Fruit fly (Drosophila melanogaster) whole organism, embryonic: Measurements from ENCODE around the gene CG10470.

Experiments
- Abd-B ChIP-seq: fragments of 200-800 bp; sonication (Bioruptor generic); optimal IDR thresholded peaks from 2 replicates; lab custom pipeline; 2018; ENCODE audit warnings: missing biosample characterization, mild to moderate bottlenecking, missing genetic modification characterization, moderate library complexity
- Atf-2 ChIP-seq: fragments of 200-800 bp; sonication (Bioruptor generic); optimal IDR thresholded peaks from 2 replicates; lab custom pipeline; 2016; ENCODE audit warnings: missing biosample characterization, missing genetic modification characterization
- BtbVII ChIP-seq: fragments of 200-800 bp; sonication (Bioruptor generic); optimal IDR thresholded peaks from 3 replicates; lab custom pipeline; 2017; ENCODE audit warnings: missing biosample characterization, mild to moderate bottlenecking, missing genetic modification characterization
- CG10431 ChIP-seq: fragments of 200-800 bp; sonication (Bioruptor generic); optimal IDR thresholded peaks from 3 replicates; lab custom pipeline; 2018; ENCODE audit warnings: missing biosample characterization, mild to moderate bottlenecking, missing genetic modification characterization
- CG10543 ChIP-seq: fragments of 200-800 bp; sonication (Bioruptor generic); optimal IDR thresholded peaks from 3 replicates; lab custom pipeline; 2017; ENCODE audit warnings: missing biosample characterization, mild to moderate bottlenecking, missing genetic modification characterization, moderate library complexity
- CG12155 ChIP-seq: fragments of 200-800 bp; sonication (Bioruptor generic); optimal IDR thresholded peaks from 3 replicates; lab custom pipeline; 2016; ENCODE audit warnings: missing biosample characterization, missing genetic modification characterization
- CG12942 ChIP-seq: fragments of 200-800 bp; sonication (Bioruptor generic); optimal IDR thresholded peaks from 3 replicates; lab custom pipeline; 2016; ENCODE audit warnings: missing biosample characterization, missing genetic modification characterization
- CG14441 ChIP-seq: fragments of 200-800 bp; sonication (Bioruptor generic); IDR thresholded peaks from 2 replicates; pipeline ENCODE4 v1.3.6; 2022; ENCODE audit warnings: missing biosample characterization, missing genetic modification characterization
- CG15011 ChIP-seq: fragments of 200-800 bp; sonication (Bioruptor generic); optimal IDR thresholded peaks from 3 replicates; lab custom pipeline; 2018; ENCODE audit warnings: missing biosample characterization, mild to moderate bottlenecking, missing genetic modification characterization
- CG1647 ChIP-seq: fragments of 200-800 bp; sonication (Bioruptor generic); optimal IDR thresholded peaks from 3 replicates; lab custom pipeline; 2016; ENCODE audit warnings: missing biosample characterization, missing genetic modification characterization
- CG1792 ChIP-seq: fragments of 200-800 bp; sonication (Bioruptor generic); optimal IDR thresholded peaks from 2 replicates; lab custom pipeline; 2016; ENCODE audit warnings: missing biosample characterization, missing genetic modification characterization
- CG2199 ChIP-seq: fragments of 200-800 bp; sonication (Bioruptor generic); IDR thresholded peaks from 3 replicates; pipeline ENCODE4 v1.3.6; 2022; ENCODE audit warnings: missing biosample characterization, missing genetic modification characterization
- CG32772 ChIP-seq: fragments of 200-800 bp; sonication (Bioruptor generic); IDR thresholded peaks from 2 replicates; pipeline ENCODE4 v1.3.6; 2022; ENCODE audit warnings: missing biosample characterization, missing genetic modification characterization
- CG33213 ChIP-seq: fragments of 200-800 bp; sonication (Bioruptor generic); optimal IDR thresholded peaks from 3 replicates; lab custom pipeline; 2016; ENCODE audit warnings: missing biosample characterization, missing genetic modification characterization
- CG4617 ChIP-seq: fragments of 200-800 bp; sonication (Bioruptor generic); optimal IDR thresholded peaks from 3 replicates; lab custom pipeline; 2016; ENCODE audit warnings: missing biosample characterization, missing genetic modification characterization, borderline replicate concordance
- CG5953 ChIP-seq: fragments of 200-800 bp; sonication (Bioruptor generic); IDR thresholded peaks from 2 replicates; pipeline ENCODE4 v1.3.6; 2022; ENCODE audit warnings: missing biosample characterization, missing genetic modification characterization
- CG6765 ChIP-seq: fragments of 200-800 bp; sonication (Bioruptor generic); optimal IDR thresholded peaks from 3 replicates; lab custom pipeline; 2017; ENCODE audit warnings: missing biosample characterization, mild to moderate bottlenecking, missing genetic modification characterization
- CG6854 ChIP-seq: fragments of 200-800 bp; sonication (Bioruptor generic); optimal IDR thresholded peaks from 3 replicates; lab custom pipeline; 2017; ENCODE audit warnings: missing biosample characterization, mild to moderate bottlenecking, missing genetic modification characterization
- CG7556 ChIP-seq: fragments of 200-800 bp; sonication (Bioruptor generic); optimal IDR thresholded peaks from 2 replicates; lab custom pipeline; 2017; ENCODE audit warnings: missing biosample characterization, mild to moderate bottlenecking, missing genetic modification characterization
- CG7987 ChIP-seq: fragments of 200-800 bp; sonication (Bioruptor generic); optimal IDR thresholded peaks from 2 replicates; lab custom pipeline; 2018; ENCODE audit warnings: missing biosample characterization, mild to moderate bottlenecking, missing genetic modification characterization, moderate library complexity
- CG8089 ChIP-seq: fragments of 200-800 bp; sonication (Bioruptor generic); optimal IDR thresholded peaks from 3 replicates; lab custom pipeline; 2016; ENCODE audit warnings: missing biosample characterization, missing genetic modification characterization
- CG9215 ChIP-seq: fragments of 200-800 bp; sonication (Bioruptor generic); IDR thresholded peaks from 2 replicates; pipeline ENCODE4 v1.3.6; 2022; ENCODE audit warnings: missing biosample characterization, missing genetic modification characterization
- Camta ChIP-seq: fragments of 200-800 bp; sonication (Bioruptor generic); optimal IDR thresholded peaks from 2 replicates; lab custom pipeline; 2016; ENCODE audit warnings: missing biosample characterization, missing genetic modification characterization
- CoRest ChIP-seq: fragments of 200-800 bp; sonication (Bioruptor generic); optimal IDR thresholded peaks from 3 replicates; lab custom pipeline; 2018; ENCODE audit warnings: missing biosample characterization, mild to moderate bottlenecking, missing genetic modification characterization, moderate library complexity
- Gug ChIP-seq: fragments of 200-800 bp; sonication (Bioruptor generic); IDR thresholded peaks from 4 replicates; pipeline ENCODE4 v1.3.6; 2022; ENCODE audit warnings: missing biosample characterization, missing genetic modification characterization
- Hr78 ChIP-seq, 2 experiments: fragments of 200-800 bp in 1 of 2; fragments of >200 bp in 1 of 2; sonication (Bioruptor generic) in 1 of 2; optimal IDR thresholded peaks; 2 replicates each; lab custom pipeline; 2017 to 2019; ENCODE audit warnings: missing biosample characterization in 2 of 2, missing genetic modification characterization in 2 of 2, mild to moderate bottlenecking in 1 of 2, moderate library complexity in 1 of 2
- Nf-YB ChIP-seq: fragments of 200-800 bp; sonication (Bioruptor generic); optimal IDR thresholded peaks from 3 replicates; lab custom pipeline; 2019; ENCODE audit warnings: missing biosample characterization, mild to moderate bottlenecking, missing genetic modification characterization, moderate library complexity
- Poxn ChIP-seq: fragments of 200-800 bp; sonication (Bioruptor generic); IDR thresholded peaks from 2 replicates; pipeline ENCODE4 v1.3.6; 2022; ENCODE audit warnings: missing biosample characterization, missing genetic modification characterization
- Ptx1 ChIP-seq: fragments of 200-800 bp; sonication (Bioruptor generic); IDR thresholded peaks from 2 replicates; pipeline ENCODE4 v1.3.6; 2022; ENCODE audit warnings: missing biosample characterization, missing genetic modification characterization
- Side ChIP-seq: fragments of 200-800 bp; sonication (Bioruptor generic); optimal IDR thresholded peaks from 2 replicates; lab custom pipeline; 2016; ENCODE audit warnings: missing biosample characterization, missing genetic modification characterization
- ab ChIP-seq: fragments of 200-800 bp; sonication (Bioruptor generic); optimal IDR thresholded peaks from 2 replicates; lab custom pipeline; 2016; ENCODE audit warnings: missing biosample characterization, missing genetic modification characterization
- ap ChIP-seq: fragments of 200-800 bp; sonication (Bioruptor generic); IDR thresholded peaks from 2 replicates; pipeline ENCODE4 v1.3.6; 2022; ENCODE audit warnings: missing biosample characterization, missing genetic modification characterization
- bbx ChIP-seq: fragments of 200-800 bp; sonication (Bioruptor generic); IDR thresholded peaks from 2 replicates; pipeline ENCODE4 v1.3.6; 2022; ENCODE audit warnings: missing biosample characterization, missing genetic modification characterization; ENCODE audit not compliant: partially characterized antibody
- dimm ChIP-seq: fragments of 200-800 bp; sonication (Bioruptor generic); IDR thresholded peaks from 2 replicates; pipeline ENCODE4 v1.3.6; 2022; ENCODE audit warnings: missing biosample characterization, missing genetic modification characterization
- emc ChIP-seq: fragments of 200-800 bp; sonication (Bioruptor generic); optimal IDR thresholded peaks from 2 replicates; lab custom pipeline; 2016; ENCODE audit warnings: missing biosample characterization, missing genetic modification characterization
- esg ChIP-seq: fragments of 200-800 bp; sonication (Bioruptor generic); conservative IDR thresholded peaks from 2 replicates; pipeline ENCODE4 v1.3.6; 2022; ENCODE audit warnings: missing biosample characterization, missing genetic modification characterization
- gsb ChIP-seq: fragments of 200-800 bp; sonication (Bioruptor generic); IDR thresholded peaks from 2 replicates; pipeline ENCODE4 v1.3.6; 2022; ENCODE audit warnings: missing biosample characterization, missing genetic modification characterization
- lilli ChIP-seq: fragments of 200-800 bp; sonication (Bioruptor generic); optimal IDR thresholded peaks from 3 replicates; lab custom pipeline; 2016; ENCODE audit warnings: missing biosample characterization, missing genetic modification characterization
- mam ChIP-seq: fragments of 200-800 bp; sonication (Bioruptor generic); optimal IDR thresholded peaks from 3 replicates; lab custom pipeline; 2016; ENCODE audit warnings: missing biosample characterization, missing genetic modification characterization
- nau ChIP-seq: fragments of 200-800 bp; sonication (Bioruptor generic); optimal IDR thresholded peaks from 3 replicates; lab custom pipeline; 2017; ENCODE audit warnings: missing biosample characterization, mild to moderate bottlenecking, missing genetic modification characterization, missing genetic modification reagents
- peb ChIP-seq: fragments of 200-800 bp; sonication (Bioruptor generic); IDR thresholded peaks from 2 replicates; pipeline ENCODE4 v1.3.6; 2022; ENCODE audit warnings: missing biosample characterization, missing genetic modification characterization
- pita ChIP-seq: fragments of 200-800 bp; sonication (Bioruptor generic); optimal IDR thresholded peaks from 2 replicates; lab custom pipeline; 2017; ENCODE audit warnings: missing biosample characterization, mild to moderate bottlenecking, missing genetic modification characterization
- sc ChIP-seq, 3 experiments: fragments of >200 bp in 2 of 3; fragments of 200-800 bp in 1 of 3; sonication (Bioruptor generic) in 1 of 3; optimal IDR thresholded peaks; 2 replicates in 2 of 3; 3 replicates in 1 of 3; lab custom pipeline; 2017; ENCODE audit warnings: mild to moderate bottlenecking in 1 of 3, missing biosample characterization in 1 of 3, missing genetic modification characterization in 1 of 3, missing genetic modification reagents in 1 of 3
- sim ChIP-seq: fragments of 200-800 bp; sonication (Bioruptor generic); IDR thresholded peaks from 2 replicates; pipeline ENCODE4 v1.3.6; 2022; ENCODE audit warnings: missing biosample characterization, missing genetic modification characterization
- sna ChIP-seq: fragments of 200-800 bp; sonication (Bioruptor generic); IDR thresholded peaks from 2 replicates; pipeline ENCODE4 v1.3.6; 2022; ENCODE audit warnings: missing biosample characterization, missing genetic modification characterization; ENCODE audit not compliant: partially characterized antibody
- so ChIP-seq: fragments of 200-800 bp; sonication (Bioruptor generic); IDR thresholded peaks from 3 replicates; pipeline ENCODE4 v1.3.6; 2022; ENCODE audit warnings: missing biosample characterization, missing genetic modification characterization
- sob ChIP-seq: fragments of 200-800 bp; sonication (Bioruptor generic); IDR thresholded peaks from 2 replicates; pipeline ENCODE4 v1.3.6; 2022; ENCODE audit warnings: missing biosample characterization, missing genetic modification characterization
- sqz ChIP-seq: fragments of 200-800 bp; sonication (Bioruptor generic); optimal IDR thresholded peaks from 3 replicates; lab custom pipeline; 2018; ENCODE audit warnings: missing biosample characterization, mild to moderate bottlenecking, missing genetic modification characterization
- trem ChIP-seq: fragments of 200-800 bp; optimal IDR thresholded peaks from 3 replicates; lab custom pipeline; 2019; ENCODE audit warnings: missing biosample characterization, mild to moderate bottlenecking, missing genetic modification characterization, moderate library complexity
- unc-4 ChIP-seq: fragments of 200-800 bp; sonication (Bioruptor generic); IDR thresholded peaks from 2 replicates; pipeline ENCODE4 v1.3.6; 2022; ENCODE audit warnings: missing biosample characterization, missing genetic modification characterization; ENCODE audit not compliant: partially characterized antibody
- vvl ChIP-seq: fragments of 200-800 bp; sonication (Bioruptor generic); IDR thresholded peaks from 2 replicates; pipeline ENCODE4 v1.3.6; 2022; ENCODE audit warnings: missing biosample characterization, missing genetic modification characterization

CG10470 gene

DNA sequence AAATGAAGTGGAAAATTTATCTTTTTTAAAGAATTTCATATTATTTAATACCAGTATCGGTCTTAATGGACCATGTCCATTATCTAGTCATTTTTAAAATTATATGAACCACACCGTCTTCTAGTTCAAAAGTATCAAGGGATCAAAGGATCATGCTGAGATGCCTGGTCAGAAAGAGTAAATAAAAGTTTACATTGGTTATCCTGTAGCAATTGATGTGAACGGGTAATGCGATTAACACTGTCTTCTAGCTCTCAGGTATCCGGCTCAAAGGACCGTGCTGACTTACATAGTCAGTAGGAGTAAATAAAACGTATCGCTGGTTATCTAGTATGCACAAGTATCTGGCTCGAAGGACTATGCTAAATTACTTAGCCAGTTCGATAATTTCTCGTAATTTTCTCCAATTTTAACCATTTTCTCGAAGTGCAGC, 29.7 kb upstream of the CG10470 start (continued):
- no peak for TF ChIP-seq CG10543 (GFP tag; lab: Kevin White, UChicago)
- no peak for TF ChIP-seq CG32772 (GFP tag; lab: Robert Waterston, UW)
- no peak for TF ChIP-seq unc-4
- TF ChIP-seq ap (GFP tag; lab: Robert Waterston, UW), result no peak
- TF ChIP-seq CG1647, result no peak
- no peak for TF ChIP-seq sob (GFP tag; lab: Robert Waterston, UW)
- TF ChIP-seq CG12155, result no peak
- peak; percentile 44 for TF ChIP-seq lilli
- TF ChIP-seq pita, result no peak
- TF ChIP-seq CG14441 (GFP tag; lab: Robert Waterston, UW), result no peak
- TF ChIP-seq Atf-2 (GFP tag; lab: Kevin White, UChicago), result no peak
- no peak for TF ChIP-seq sc (optimal IDR thresholded peaks at IDR 0.05; lab: Kevin White, UChicago)
- TF ChIP-seq sc (GFP tag; optimal IDR thresholded peaks at IDR 0.05; lab: Kevin White, UChicago), result no peak
- no peak for TF ChIP-seq ab (GFP tag; lab: Kevin White, UChicago)
- no peak for TF ChIP-seq sim (GFP tag; lab: Robert Waterston, UW)
- TF ChIP-seq trem (tag; lab: Kevin White, UChicago), result no peak
- no peak for TF ChIP-seq CG7987
- TF ChIP-seq CG2199, result no peak
- peak; percentile 18 for TF ChIP-seq BtbVII (GFP tag; lab: Kevin White, UChicago)
- TF ChIP-seq peb (GFP tag; lab: Robert Waterston, UW), result no peak
- TF ChIP-seq CG8089 (GFP tag; lab: Kevin White, UChicago), result no peak
- no peak for TF ChIP-seq CG5953
- no peak for TF ChIP-seq CG12942 (GFP tag; lab: Kevin White, UChicago)
- TF ChIP-seq vvl (GFP tag; lab: Robert Waterston, UW), result no peak
- TF ChIP-seq esg (GFP tag; lab: Robert Waterston, UW), result no peak
- TF ChIP-seq mam (GFP tag; lab: Kevin White, UChicago), result peak; percentile 44
- no peak for TF ChIP-seq Abd-B
- TF ChIP-seq CG10431 (GFP tag; lab: Kevin White, UChicago), result no peak
- no peak for TF ChIP-seq CG4617
- TF ChIP-seq nau (GFP tag; lab: Kevin White, UChicago), result no peak
- TF ChIP-seq CG1792 (GFP tag; lab: Kevin White, UChicago), result no peak
- TF ChIP-seq CG9215, result peak; percentile 33; the same call in 1 of the 2 replicates
- no peak for TF ChIP-seq sna
- no peak for TF ChIP-seq Side (GFP tag; lab: Kevin White, UChicago)
- TF ChIP-seq Camta (GFP tag; lab: Kevin White, UChicago), result no peak
- TF ChIP-seq bbx (GFP tag; lab: Robert Waterston, UW), result no peak
- no peak for TF ChIP-seq Poxn
- TF ChIP-seq CoRest, result peak; percentile 61
- TF ChIP-seq Gug (GFP tag; lab: Robert Waterston, UW), result no peak
- TF ChIP-seq CG6765 (GFP tag; lab: Kevin White, UChicago), result no peak
- peak; percentile 29 for TF ChIP-seq CG6854 (GFP tag; lab: Kevin White, UChicago)
- TF ChIP-seq Nf-YB (GFP tag; lab: Kevin White, UChicago), result no peak
- TF ChIP-seq CG7556 (GFP tag; lab: Kevin White, UChicago), result peak; percentile 81
- TF ChIP-seq dimm, result no peak
- no peak for TF ChIP-seq sqz (GFP tag; lab: Kevin White, UChicago)
- TF ChIP-seq CG15011 (GFP tag; lab: Kevin White, UChicago), result peak; percentile 10
- TF ChIP-seq so (GFP tag; lab: Robert Waterston, UW), result no peak
- no peak for TF ChIP-seq gsb (GFP tag; lab: Robert Waterston, UW)
- TF ChIP-seq CG33213 (GFP tag; lab: Kevin White, UChicago), result no peak
- no peak for TF ChIP-seq emc
- no peak for TF ChIP-seq Hr78 (GFP tag; optimal IDR thresholded peaks at IDR 0.05; lab: Kevin White, UChicago)
- TF ChIP-seq Ptx1, result peak; percentile 44; the same call in 1 of the 2 replicates
